Worm (Caenorhabditis elegans) whole organism, midembryonic: Measurements from ENCODE around the gene Y69A2AR.50.

ENCODE experiments used
- T22C8.4 ChIP-seq: fragments of 200-800 bp; sonication (Bioruptor generic); IDR thresholded peaks from 2 replicates; pipeline ENCODE4 v1.3.6; 2022; ENCODE audit warnings: missing genetic modification characterization, missing compliant biosample characterization
- cog-1 ChIP-seq: sonication (generic microtip); optimal IDR thresholded peaks from 2 replicates; lab custom pipeline; 2016; ENCODE audit warnings: missing genetic modification characterization, missing compliant biosample characterization
- flt-1 ChIP-seq: fragments of 200-800 bp; sonication (Bioruptor generic); IDR thresholded peaks from 2 replicates; pipeline ENCODE4 v1.3.6; 2022; ENCODE audit warnings: missing genetic modification characterization, missing compliant biosample characterization
- klf-2 ChIP-seq: fragments of 200-800 bp; sonication (Bioruptor generic); conservative IDR thresholded peaks from 2 replicates; pipeline ENCODE4 v1.3.6; 2022; ENCODE audit warnings: missing genetic modification reagents, missing genetic modification characterization, missing compliant biosample characterization
- med-1 ChIP-seq: sonication (generic microtip); optimal IDR thresholded peaks from 2 replicates; lab custom pipeline; 2017; ENCODE audit warnings: missing genetic modification characterization, mild to moderate bottlenecking, missing compliant biosample characterization, antibody characterized with exemption, missing genetic modification reagents; ENCODE audit not compliant: insufficient read depth
- ref-1 ChIP-seq: fragments of 200-800 bp; sonication (Bioruptor generic); conservative IDR thresholded peaks from 2 replicates; pipeline ENCODE4 v1.3.6; 2022; ENCODE audit warnings: missing genetic modification reagents, missing genetic modification characterization, missing compliant biosample characterization
- tab-1 ChIP-seq: fragments of 200-800 bp; sonication (Bioruptor generic); IDR thresholded peaks from 2 replicates; pipeline ENCODE4 v1.3.6; 2022; ENCODE audit warnings: missing genetic modification characterization, missing compliant biosample characterization
- ztf-23 ChIP-seq: fragments of 200-800 bp; sonication (Bioruptor generic); IDR thresholded peaks from 2 replicates; pipeline ENCODE4 v1.3.6; 2022; ENCODE audit warnings: missing genetic modification reagents, missing genetic modification characterization, missing compliant biosample characterization
- ztf-29 ChIP-seq: fragments of 200-800 bp; sonication (Bioruptor generic); IDR thresholded peaks from 2 replicates; pipeline ENCODE4 v1.3.6; 2022; ENCODE audit warnings: missing genetic modification reagents, missing genetic modification characterization, missing compliant biosample characterization

Gene Y69A2AR.50

DNA sequence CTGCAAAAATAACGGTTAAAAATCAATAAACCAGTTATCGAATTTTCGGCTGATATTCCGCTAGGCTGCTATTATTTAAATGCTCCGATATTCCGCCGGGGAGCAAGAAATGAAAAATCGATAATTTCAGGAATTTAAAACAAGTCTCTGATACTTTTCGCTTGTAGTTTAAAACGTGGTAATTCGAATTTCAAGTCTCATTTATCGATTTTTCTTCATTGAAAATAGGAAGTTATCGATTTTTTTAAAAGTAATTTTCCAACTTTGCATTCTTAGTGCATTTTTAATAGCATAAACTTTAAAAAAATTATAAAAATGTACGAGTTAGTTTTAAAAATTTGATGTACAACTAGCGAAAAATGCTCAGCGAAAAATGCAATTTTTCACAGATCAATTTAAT, 9.9 kb upstream of the Y69A2AR.50 start:
- TF ChIP-seq T22C8.4 (peak; percentile 49; the same call in 1 of the 2 replicates), ztf-23 (no peak)

DNA sequence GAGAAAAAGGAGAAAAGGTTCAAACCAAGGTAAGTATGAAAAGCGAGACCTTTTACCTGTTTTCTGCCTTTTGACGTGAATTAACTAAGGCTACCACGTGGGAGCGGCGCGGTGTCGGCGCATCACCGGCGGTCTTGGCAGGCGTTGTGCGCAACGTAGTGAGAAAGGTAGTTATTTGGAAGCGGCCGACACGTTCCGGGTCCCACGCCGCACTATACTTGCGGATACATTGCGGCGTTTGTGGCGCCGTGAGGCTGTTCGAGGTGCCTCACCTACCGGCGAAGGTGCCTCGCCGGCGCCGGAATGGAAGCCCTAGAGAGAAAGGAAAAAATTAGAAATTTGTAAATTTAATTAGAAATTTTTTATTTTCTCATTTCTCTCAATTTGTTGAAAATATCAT, 9.3 kb upstream of the Y69A2AR.50 start:
- no peak for TF ChIP-seq med-1 (GFP tag; lab: Kevin White, UChicago)
- no peak for TF ChIP-seq klf-2 (GFP tag; lab: Robert Waterston, UW)
- no peak for TF ChIP-seq tab-1
- TF ChIP-seq flt-1 (GFP tag; lab: Robert Waterston, UW), result no peak

DNA sequence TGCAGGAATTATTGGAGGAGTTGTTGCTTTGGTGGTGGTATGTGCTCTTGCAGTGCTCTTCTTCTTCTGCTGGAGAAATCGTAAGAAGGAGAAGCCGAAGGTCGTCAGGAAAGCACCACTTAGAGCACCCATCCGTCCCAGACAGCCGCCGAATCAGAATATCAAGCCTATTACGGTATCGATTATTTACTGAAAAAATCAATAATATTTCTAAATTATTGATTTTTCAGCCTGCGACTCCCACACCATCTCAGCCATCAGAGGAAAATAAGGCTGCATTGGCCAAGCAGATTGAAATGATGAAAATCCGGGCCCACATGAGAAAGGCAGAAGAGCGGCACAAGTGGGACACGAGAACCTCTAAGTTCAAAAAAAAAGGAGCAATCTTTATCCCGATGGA, 6.0 kb upstream of the Y69A2AR.50 start:
- TF ChIP-seq klf-2 (GFP tag; lab: Robert Waterston, UW) (no peak), ref-1 (GFP tag; lab: Robert Waterston, UW) (no peak), T22C8.4 (peak; percentile 55; the same call in 1 of the 2 replicates), cog-1 (no peak)

DNA sequence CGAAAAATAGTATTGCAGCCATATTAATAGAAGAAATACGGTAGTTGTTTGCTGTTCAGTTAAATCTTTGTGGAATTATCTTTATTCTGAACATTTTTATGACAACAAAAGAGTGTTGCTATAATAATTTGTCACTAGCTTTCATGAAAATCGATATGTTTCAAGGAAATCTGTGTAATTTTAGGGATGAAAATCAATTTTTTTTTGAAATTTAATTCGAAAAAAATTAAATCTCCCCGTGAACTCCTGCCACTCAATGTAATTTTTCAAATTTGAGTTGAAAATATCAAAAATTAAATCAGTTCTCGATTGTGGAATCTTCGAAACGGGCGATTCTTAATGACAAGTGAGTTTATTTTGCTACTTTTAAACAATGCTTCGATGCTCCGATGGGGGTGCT, 813 bp upstream of the Y69A2AR.50 start, which contains the start of gene Y69A2AR.46:
Y69A2AR.46 (plus strand) TSS at position 301 of the 400 bp plus-strand sequence.
- no peak for TF ChIP-seq cog-1
- no peak for TF ChIP-seq flt-1 (GFP tag; lab: Robert Waterston, UW)
- no peak for TF ChIP-seq ztf-23
- no peak for TF ChIP-seq klf-2 (GFP tag; lab: Robert Waterston, UW)
- TF ChIP-seq tab-1, result no peak
- no peak for TF ChIP-seq T22C8.4
- TF ChIP-seq ztf-29, result no peak
- TF ChIP-seq med-1 (GFP tag; lab: Kevin White, UChicago), result no peak
- no peak for TF ChIP-seq ref-1 (GFP tag; lab: Robert Waterston, UW)

DNA sequence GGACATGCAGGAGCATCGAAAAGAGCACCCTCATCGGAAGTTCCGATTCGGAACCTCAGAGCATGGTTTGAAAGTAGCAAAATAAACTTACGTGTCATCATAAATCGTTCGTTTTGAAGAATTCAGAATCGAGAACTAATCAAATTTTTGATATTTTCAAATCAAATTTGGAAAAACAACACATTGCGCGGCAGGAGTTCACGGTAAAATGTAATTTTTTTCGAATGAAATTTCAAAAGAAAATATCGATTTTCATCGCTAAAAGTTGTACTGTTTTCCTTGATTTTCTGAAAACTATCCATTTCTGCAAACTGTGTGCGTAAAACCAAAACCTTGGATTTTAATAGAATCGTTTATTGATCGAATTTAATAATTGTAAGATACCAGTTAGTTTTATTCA, 1.8 kb downstream of the Y69A2AR.50 start, which contains the start of gene Y69A2AR.24:
Y69A2AR.24 (minus strand) TSS at position 101 of the 400 bp plus-strand sequence.
- no peak for TF ChIP-seq ztf-23
- no peak for TF ChIP-seq ztf-29
- no peak for TF ChIP-seq flt-1 (GFP tag; lab: Robert Waterston, UW)
- TF ChIP-seq cog-1, result no peak
- TF ChIP-seq tab-1, result no peak
- no peak for TF ChIP-seq ref-1 (GFP tag; lab: Robert Waterston, UW)
- no peak for TF ChIP-seq T22C8.4

DNA sequence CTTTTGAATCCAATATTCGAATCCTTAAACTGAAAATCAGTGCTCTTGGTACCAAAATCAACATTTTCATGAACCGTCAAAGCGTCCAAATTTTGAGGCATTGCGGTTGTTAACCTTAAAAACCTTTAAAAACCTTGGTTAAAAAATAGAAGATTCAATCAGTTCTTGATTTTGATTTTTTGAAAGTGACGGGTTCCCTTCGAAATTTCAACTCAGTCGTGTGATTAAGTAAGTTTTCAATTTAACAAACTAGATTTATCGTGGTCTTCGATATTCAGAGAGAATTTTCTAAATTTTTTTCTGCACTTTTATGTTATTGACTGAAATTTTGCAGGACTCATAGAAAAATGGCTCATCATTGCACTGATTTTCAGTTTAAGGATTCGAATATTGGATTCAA, 6.1 kb downstream of the Y69A2AR.50 start, which contains the start of the genes Y69A2AR.25 and Y69A2AR.12:
Y69A2AR.25 (minus strand) TSS at position 101 of the 400 bp plus-strand sequence.
Y69A2AR.12 (plus strand) TSS at position 348 of the 400 bp plus-strand sequence.
- TF ChIP-seq cog-1 (no peak), tab-1 (no peak), klf-2 (GFP tag; lab: Robert Waterston, UW) (no peak), ztf-23 (no peak), ref-1 (GFP tag; lab: Robert Waterston, UW) (no peak), med-1 (GFP tag; lab: Kevin White, UChicago) (no peak)

DNA sequence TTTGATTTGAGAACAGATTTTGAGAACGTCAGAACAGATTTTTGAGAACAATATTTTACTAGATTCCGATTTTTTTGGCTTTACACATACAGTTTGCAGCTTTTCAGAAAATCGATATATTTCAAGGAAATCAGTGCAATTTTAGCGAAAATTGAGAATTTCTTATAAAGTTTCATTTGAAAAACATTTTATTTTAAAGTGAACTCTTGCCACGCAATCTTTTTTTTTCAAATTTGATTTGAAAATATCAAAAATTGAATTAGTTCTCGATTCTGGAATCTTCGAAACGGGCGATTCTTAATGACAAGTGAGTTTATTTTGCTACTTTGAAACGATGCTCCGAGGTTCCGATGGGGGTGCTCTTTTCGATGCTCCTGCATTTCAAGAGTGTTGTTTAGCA, 9.9 kb downstream of the Y69A2AR.50 start, which contains the start of gene Y69A2AR.51:
Y69A2AR.51 (plus strand) TSS at position 301 of the 400 bp plus-strand sequence.
- no peak for TF ChIP-seq med-1 (GFP tag; lab: Kevin White, UChicago)
- TF ChIP-seq flt-1 (GFP tag; lab: Robert Waterston, UW), result no peak
- TF ChIP-seq ztf-23, result no peak
- no peak for TF ChIP-seq klf-2 (GFP tag; lab: Robert Waterston, UW)

DNA sequence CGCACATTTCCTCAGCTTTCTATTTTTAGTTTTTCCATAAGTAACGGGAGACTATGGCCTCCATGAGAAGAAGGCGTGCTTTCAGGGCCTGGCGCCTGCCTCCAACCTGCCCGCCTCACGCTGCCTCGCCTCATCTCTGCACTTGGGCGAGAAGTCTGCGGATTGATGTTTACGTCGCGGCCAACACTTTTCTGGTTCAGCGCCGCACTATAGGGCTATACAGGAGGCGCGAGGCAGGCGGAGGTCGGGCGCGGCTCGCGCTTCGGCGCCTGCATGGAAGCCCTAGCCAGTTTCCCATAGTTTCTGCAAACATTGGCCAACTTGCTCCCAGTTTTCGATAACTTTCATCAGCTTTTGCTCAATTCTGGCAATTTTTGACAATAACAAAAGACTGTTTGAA, 11.0 kb downstream of the Y69A2AR.50 start:
- TF ChIP-seq med-1 (GFP tag; lab: Kevin White, UChicago) (no peak), flt-1 (GFP tag; lab: Robert Waterston, UW) (no peak), ztf-29 (no peak), cog-1 (no peak), tab-1 (no peak), ztf-23 (no peak), T22C8.4 (no peak), ref-1 (GFP tag; lab: Robert Waterston, UW) (no peak)

DNA sequence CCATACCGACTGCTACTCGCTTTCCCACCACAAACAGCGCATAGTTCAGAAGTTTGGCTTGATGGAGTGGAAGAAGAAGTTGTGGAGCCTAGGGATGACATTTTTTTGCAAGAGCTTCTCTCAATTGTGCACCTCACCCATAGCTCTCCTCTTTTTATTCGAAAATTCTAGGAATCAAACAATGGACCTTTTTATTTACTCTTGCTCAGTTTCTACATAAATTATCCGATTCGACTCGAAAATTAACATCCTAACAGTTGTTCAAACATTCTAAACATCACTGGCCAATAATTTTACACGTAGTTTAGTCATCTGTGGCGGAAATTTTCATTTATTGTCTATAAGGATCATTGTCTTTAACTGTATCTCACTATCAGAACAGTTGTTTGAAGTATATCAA, 19.3 kb downstream of the Y69A2AR.50 start, which contains the start of gene nhr-242:
nhr-242 (minus strand) TSS at position 101 of the 400 bp plus-strand sequence.
- TF ChIP-seq ref-1 (GFP tag; lab: Robert Waterston, UW), result no peak
- no peak for TF ChIP-seq ztf-23
- no peak for TF ChIP-seq flt-1 (GFP tag; lab: Robert Waterston, UW)
- no peak for TF ChIP-seq cog-1
- no peak for TF ChIP-seq T22C8.4
- TF ChIP-seq med-1 (GFP tag; lab: Kevin White, UChicago), result no peak
- TF ChIP-seq tab-1, result no peak
- TF ChIP-seq ztf-29, result no peak
- no peak for TF ChIP-seq klf-2 (GFP tag; lab: Robert Waterston, UW)

DNA sequence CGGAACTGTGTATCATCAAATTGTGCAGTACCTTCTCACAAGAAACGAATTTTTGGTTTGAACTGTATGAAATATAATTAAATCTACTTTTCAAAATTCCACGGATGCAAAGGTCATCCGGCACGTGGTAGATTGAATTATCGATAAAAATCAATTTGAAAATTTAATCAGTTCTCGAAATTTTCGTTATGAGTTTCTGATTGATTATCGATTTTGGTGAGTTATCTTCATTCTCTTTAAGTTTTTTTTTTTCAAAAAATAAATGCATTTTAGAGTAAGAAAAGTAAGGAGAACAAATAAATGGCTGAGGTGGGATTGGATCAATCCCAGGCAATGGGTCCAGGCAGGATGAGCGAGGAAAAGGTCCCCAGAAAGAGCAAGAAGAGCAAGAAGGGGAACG, 35.2 kb downstream of the Y69A2AR.50 start, which contains the start of gene Y69A2AR.47:
Y69A2AR.47 (plus strand) TSS at position 301 of the 400 bp plus-strand sequence.
- no peak for TF ChIP-seq ztf-29
- no peak for TF ChIP-seq flt-1 (GFP tag; lab: Robert Waterston, UW)
- TF ChIP-seq cog-1, result no peak
- no peak for TF ChIP-seq ztf-23
- no peak for TF ChIP-seq tab-1
- no peak for TF ChIP-seq ref-1 (GFP tag; lab: Robert Waterston, UW)
- no peak for TF ChIP-seq med-1 (GFP tag; lab: Kevin White, UChicago)
- no peak for TF ChIP-seq klf-2 (GFP tag; lab: Robert Waterston, UW)
- no peak for TF ChIP-seq T22C8.4

DNA sequence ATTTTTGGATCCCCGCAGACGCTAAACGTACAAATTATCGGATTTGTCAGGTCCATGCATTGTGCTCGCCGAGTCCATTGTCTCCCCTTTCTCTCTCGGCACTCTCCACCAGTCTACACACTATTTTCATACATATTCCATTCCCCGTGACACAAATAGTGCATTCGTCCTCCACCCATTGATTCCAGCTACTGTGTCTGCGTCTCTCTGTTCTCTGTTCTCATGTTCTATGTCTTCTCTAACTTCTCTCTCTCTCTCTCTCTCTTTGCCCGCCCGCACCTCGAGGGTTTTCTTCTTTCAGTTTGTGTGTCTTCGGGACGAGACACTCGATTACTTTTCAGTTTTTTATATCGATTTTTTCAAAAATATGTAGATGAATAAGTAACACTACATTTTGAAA, 37.5 kb downstream of the Y69A2AR.50 start:
- TF ChIP-seq flt-1 (GFP tag; lab: Robert Waterston, UW) (no peak), T22C8.4 (peak; percentile 9; the same call in 1 of the 2 replicates), ref-1 (GFP tag; lab: Robert Waterston, UW) (no peak), ztf-23 (no peak), tab-1 (no peak), klf-2 (GFP tag; lab: Robert Waterston, UW) (no peak), ztf-29 (no peak)
